Worm (Caenorhabditis elegans): ENCODE measurements around the gene mig-2.
A peak's percentile ranks its signal among the peaks of the same experiment; 100 is the strongest.

mig-2 gene

ce11 chrX:11511231-11511630 is 37.2 kb upstream of the mig-2 start, which contains the start of gene ccdc-149:
ccdc-149 (minus strand) TSS chrX:11511451.
- TF ChIP-seq sea-1 (GFP tag; conservative IDR thresholded peaks at IDR 0.05) (no peak), ama-1 (optimal IDR thresholded peaks at IDR 0.05) (no peak), ets-7 (tag; optimal IDR thresholded peaks at IDR 0.05) (no peak), tbx-37 (GFP tag; conservative IDR thresholded peaks at IDR 0.05) (no peak), hnd-1 (tag; optimal IDR thresholded peaks at IDR 0.05) (no peak), tra-4 (tag; optimal IDR thresholded peaks at IDR 0.05) (no peak), ceh-13 (GFP tag; optimal IDR thresholded peaks at IDR 0.05) (no peak), hmg-4 (GFP tag; optimal IDR thresholded peaks at IDR 0.05) (no peak), tbx-11 (GFP tag; IDR thresholded peaks at IDR 0.05) (no peak), scrt-1 (GFP tag; IDR thresholded peaks at IDR 0.05) (no peak), ceh-36 (tag; optimal IDR thresholded peaks at IDR 0.05) (no peak), B0310.2 (tag; optimal IDR thresholded peaks at IDR 0.05) (no peak), flt-1 (GFP tag; IDR thresholded peaks at IDR 0.05) (no peak), aly-1 (tag; optimal IDR thresholded peaks at IDR 0.05) (no peak), pes-1 (GFP tag; IDR thresholded peaks at IDR 0.05) (no peak), hmbx-1 (tag; optimal IDR thresholded peaks at IDR 0.05) (no peak)

- TF ChIP-seq tbx-37 (GFP tag; conservative IDR thresholded peaks at IDR 0.05) (no peak), ama-1 (optimal IDR thresholded peaks at IDR 0.05) (no peak), scrt-1 (GFP tag; IDR thresholded peaks at IDR 0.05) (no peak), flt-1 (GFP tag; IDR thresholded peaks at IDR 0.05) (no peak), hmbx-1 (tag; optimal IDR thresholded peaks at IDR 0.05) (no peak)
These were observed 33.0 kb upstream of the mig-2 start for ce11 chrX:11515381-11515780.

ce11 chrX:11517433-11517832 is 31.0 kb upstream of the mig-2 start:
- no peak for TF ChIP-seq hmg-4 (GFP tag; optimal IDR thresholded peaks at IDR 0.05)
- TF ChIP-seq ceh-36 (tag; optimal IDR thresholded peaks at IDR 0.05) = no peak
- no peak for TF ChIP-seq F13C5.2 (tag; optimal IDR thresholded peaks at IDR 0.05)

ce11 chrX:11518415-11518814 is 30.0 kb upstream of the mig-2 start:
- TF ChIP-seq ama-1 (optimal IDR thresholded peaks at IDR 0.05) = no peak
- TF ChIP-seq hmg-4 (GFP tag; optimal IDR thresholded peaks at IDR 0.05) = no peak
- no peak for TF ChIP-seq tbx-37 (GFP tag; conservative IDR thresholded peaks at IDR 0.05)

- TF ChIP-seq hnd-1 (tag; optimal IDR thresholded peaks at IDR 0.05) (no peak), B0310.2 (tag; optimal IDR thresholded peaks at IDR 0.05) (no peak), scrt-1 (GFP tag; IDR thresholded peaks at IDR 0.05) (no peak)
These were observed 29.3 kb upstream of the mig-2 start, which contains the start of gene hpo-34 for ce11 chrX:11519016-11519509. hpo-34 (minus strand) TSS chrX:11519066.

ce11 chrX:11522058-11522757 is 26.2 kb upstream of the mig-2 start, which contains the start of gene sdc-2:
sdc-2 (plus strand) TSS chrX:11522707.
- no peak for TF ChIP-seq pes-1 (GFP tag; IDR thresholded peaks at IDR 0.05)
- TF ChIP-seq hmg-4 (GFP tag; optimal IDR thresholded peaks at IDR 0.05) = peak; percentile 74
- peak; percentile 63 for TF ChIP-seq F13C5.2 (tag; optimal IDR thresholded peaks at IDR 0.05)
- TF ChIP-seq ama-1 (optimal IDR thresholded peaks at IDR 0.05) = no peak

ce11 chrX:11523704-11524103 is 24.7 kb upstream of the mig-2 start:
- no peak for TF ChIP-seq ama-1 (optimal IDR thresholded peaks at IDR 0.05)
- TF ChIP-seq hmbx-1 (tag; optimal IDR thresholded peaks at IDR 0.05) = no peak
- TF ChIP-seq hmg-4 (GFP tag; optimal IDR thresholded peaks at IDR 0.05) = no peak
- TF ChIP-seq tbx-11 (GFP tag; IDR thresholded peaks at IDR 0.05) = no peak
- no peak for TF ChIP-seq tbx-37 (GFP tag; conservative IDR thresholded peaks at IDR 0.05)
- TF ChIP-seq ceh-13 (GFP tag; optimal IDR thresholded peaks at IDR 0.05) = no peak
- TF ChIP-seq scrt-1 (GFP tag; IDR thresholded peaks at IDR 0.05) = no peak
- no peak for TF ChIP-seq B0310.2 (tag; optimal IDR thresholded peaks at IDR 0.05)
- TF ChIP-seq flt-1 (GFP tag; IDR thresholded peaks at IDR 0.05) = no peak
- TF ChIP-seq aly-1 (tag; optimal IDR thresholded peaks at IDR 0.05) = no peak
- no peak for TF ChIP-seq F13C5.2 (tag; optimal IDR thresholded peaks at IDR 0.05)
- no peak for TF ChIP-seq ceh-36 (tag; optimal IDR thresholded peaks at IDR 0.05)

ce11 chrX:11533543-11534003 is 14.8 kb upstream of the mig-2 start, which contains the start of gene C35C5.8:
C35C5.8 (plus strand) TSS chrX:11533593.
- no peak for TF ChIP-seq hnd-1 (tag; optimal IDR thresholded peaks at IDR 0.05)
- TF ChIP-seq sea-1 (GFP tag; conservative IDR thresholded peaks at IDR 0.05) = no peak
- no peak for TF ChIP-seq F13C5.2 (tag; optimal IDR thresholded peaks at IDR 0.05)
- no peak for TF ChIP-seq ama-1 (optimal IDR thresholded peaks at IDR 0.05)
- no peak for TF ChIP-seq pes-1 (GFP tag; IDR thresholded peaks at IDR 0.05)
- no peak for TF ChIP-seq hmbx-1 (tag; optimal IDR thresholded peaks at IDR 0.05)
- no peak for TF ChIP-seq scrt-1 (GFP tag; IDR thresholded peaks at IDR 0.05)
- no peak for TF ChIP-seq tra-4 (tag; optimal IDR thresholded peaks at IDR 0.05)

ce11 chrX:11534443-11534842 is 14.0 kb upstream of the mig-2 start:
- no peak for TF ChIP-seq hmg-4 (GFP tag; optimal IDR thresholded peaks at IDR 0.05)
- no peak for TF ChIP-seq tbx-37 (GFP tag; conservative IDR thresholded peaks at IDR 0.05)
- TF ChIP-seq ceh-36 (tag; optimal IDR thresholded peaks at IDR 0.05) = no peak
- TF ChIP-seq aly-1 (tag; optimal IDR thresholded peaks at IDR 0.05) = no peak
- no peak for TF ChIP-seq F13C5.2 (tag; optimal IDR thresholded peaks at IDR 0.05)
- no peak for TF ChIP-seq ets-7 (tag; optimal IDR thresholded peaks at IDR 0.05)
- TF ChIP-seq hnd-1 (tag; optimal IDR thresholded peaks at IDR 0.05) = no peak
- TF ChIP-seq sea-1 (GFP tag; conservative IDR thresholded peaks at IDR 0.05) = no peak
- TF ChIP-seq scrt-1 (GFP tag; IDR thresholded peaks at IDR 0.05) = no peak
